Worm (Caenorhabditis elegans) whole organism, young adult: ENCODE measurements around the gene rab-3.

Experiments used
- B0261.1 ChIP-seq: sonication (generic microtip); optimal IDR thresholded peaks from 2 replicates; lab custom pipeline; 2016; ENCODE audit warnings: mild to moderate bottlenecking, missing genetic modification characterization, moderate library complexity, missing compliant biosample characterization
- F52B5.7 ChIP-seq: sonication (generic microtip); optimal IDR thresholded peaks from 2 replicates; lab custom pipeline; 2016; ENCODE audit warnings: mild to moderate bottlenecking, missing genetic modification characterization, missing compliant biosample characterization
- Y56A3A.18 ChIP-seq: fragments of 200-800 bp; sonication (Bioruptor generic); IDR thresholded peaks from 2 replicates; pipeline ENCODE4 v1.3.6; 2022; ENCODE audit warnings: missing genetic modification reagents, missing genetic modification characterization, missing compliant biosample characterization
- Y79H2A.3 ChIP-seq: fragments of 200-800 bp; sonication (Bioruptor generic); conservative IDR thresholded peaks from 2 replicates; pipeline ENCODE4 v1.3.6; 2022; ENCODE audit warnings: missing genetic modification reagents, missing genetic modification characterization, missing compliant biosample characterization
- athp-1 ChIP-seq: sonication (generic microtip); optimal IDR thresholded peaks from 2 replicates; lab custom pipeline; 2017; ENCODE audit warnings: mild to moderate bottlenecking, missing genetic modification characterization, missing compliant biosample characterization
- ekl-4 ChIP-seq: fragments of 200-800 bp; sonication (Bioruptor generic); IDR thresholded peaks from 2 replicates; pipeline ENCODE4 v1.3.6; 2022; ENCODE audit warnings: missing genetic modification reagents, missing genetic modification characterization, missing compliant biosample characterization
- nfya-2 ChIP-seq: fragments of 200-800 bp; sonication (Bioruptor generic); IDR thresholded peaks from 2 replicates; pipeline ENCODE4 v1.3.6; 2022; ENCODE audit warnings: missing genetic modification reagents, missing genetic modification characterization, missing compliant biosample characterization
- nfyb-1 ChIP-seq: fragments of 200-800 bp; sonication (Bioruptor generic); IDR thresholded peaks from 2 replicates; pipeline ENCODE4 v1.3.6; 2022; ENCODE audit warnings: missing genetic modification reagents, missing genetic modification characterization, missing compliant biosample characterization
- pha-4 ChIP-seq: fragments of 150-350 bp; sonication (generic microtip); optimal IDR thresholded peaks from 2 replicates; lab custom pipeline; 2014; ENCODE audit warnings: missing biosample characterization, missing genetic modification reagents, missing genetic modification characterization
- snpc-3.4 ChIP-seq: sonication (generic microtip); optimal IDR thresholded peaks from 2 replicates; lab custom pipeline; 2017; ENCODE audit warnings: missing genetic modification characterization, mild to moderate bottlenecking, missing compliant biosample characterization, antibody characterized with exemption, moderate library complexity, missing genotype, missing genetic modification reagents

rab-3 gene

DNA sequence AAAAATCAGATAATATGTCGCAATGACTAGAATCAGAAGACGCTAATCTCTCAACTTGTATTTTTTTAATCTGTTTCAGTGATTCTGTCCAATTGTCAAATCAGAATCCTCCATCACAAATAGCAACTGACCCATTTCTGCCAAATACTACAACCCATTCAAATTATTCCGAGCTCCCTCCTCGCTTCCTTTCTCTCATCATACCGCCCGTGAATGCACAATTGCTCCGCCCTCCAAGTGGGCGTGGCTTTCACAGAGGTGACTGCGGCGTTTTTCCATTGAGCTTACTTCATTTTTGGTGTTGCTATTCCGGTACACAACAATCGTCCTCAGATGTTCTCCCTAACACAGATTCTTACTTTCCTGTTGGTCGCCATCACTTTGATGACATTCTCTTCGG, 47.0 kb downstream of the rab-3 start, which contains the start of gene flp-27:
flp-27 (plus strand) TSS at position 301 of the 400 bp plus-strand sequence.
- TF ChIP-seq snpc-3.4 (tag; lab: Kevin White, UChicago), result no peak
- TF ChIP-seq F52B5.7, result no peak
- no peak for TF ChIP-seq B0261.1 (tag; lab: Kevin White, UChicago)
- TF ChIP-seq ekl-4 (GFP tag; lab: Robert Waterston, UW), result no peak
- no peak for TF ChIP-seq Y79H2A.3
- TF ChIP-seq pha-4 (tag; lab: Kevin White, UChicago), result no peak
- TF ChIP-seq nfyb-1 (GFP tag; lab: Robert Waterston, UW), result no peak
- no peak for TF ChIP-seq nfya-2
- no peak for TF ChIP-seq athp-1 (tag; lab: Kevin White, UChicago)
- no peak for TF ChIP-seq Y56A3A.18 (GFP tag; lab: Robert Waterston, UW)
